In genomic region chrII:14142098-14142554, ce11 we compare ENCODE assay signal across 4 worm cellular contexts.
TF ChIP-seq lines count a peak whose summit lies in the region.
"Not testable (repeated sequence)": the region's sequence is repeated elsewhere in the genome, so short reads cannot be mapped to it uniquely, and the experiment has no call there.

TSS of gene cacn-1 (minus strand) at chrII:14142148.

TF ChIP-seq in whole organism, L2 larva, 48 proteins besides CTCF, POLR2A, EP300 and RAD21:
- TF ChIP-seq lsy-2 (tag; optimal IDR thresholded peaks at IDR 0.05; lab: Kevin White, UChicago) (peak; percentile 27 to 64), F13H6.1 (tag; optimal IDR thresholded peaks at IDR 0.05; lab: Kevin White, UChicago) (peak; percentile 24), gmeb-1 (tag; optimal IDR thresholded peaks at IDR 0.05; lab: Kevin White, UChicago) (peak; percentile 35), sma-3 (GFP tag; optimal IDR thresholded peaks at IDR 0.05; lab: Kevin White, UChicago) (peak; percentile 65), lin-13 (GFP tag; optimal IDR thresholded peaks at IDR 0.05; lab: Kevin White, UChicago) (peak; percentile 3), crh-2 (tag; optimal IDR thresholded peaks at IDR 0.05; lab: Kevin White, UChicago) (peak; percentile 25), unc-55 (GFP tag; optimal IDR thresholded peaks at IDR 0.05; lab: Kevin White, UChicago) (peak; percentile 42), nhr-129 (tag; optimal IDR thresholded peaks at IDR 0.05; lab: Kevin White, UChicago) (peak; percentile 2)
TF ChIP-seq in whole organism, L2 larva: peak in this region for 8; not testable (repeated sequence) for 40.

TF ChIP-seq in whole organism, L4 larva, 104 proteins besides CTCF, POLR2A, EP300 and RAD21 (continues in another document):
- TF ChIP-seq rbr-2 (tag; optimal IDR thresholded peaks at IDR 0.05; lab: Kevin White, UChicago): peak; percentile 33
- 0 out of 2 replicates have a peak, but pooled peaks have one; percentile 22 for TF ChIP-seq lin-1 (GFP tag; IDR thresholded peaks at IDR 0.05; lab: Robert Waterston, UW)
- TF ChIP-seq mes-2 (tag; optimal IDR thresholded peaks at IDR 0.05; lab: Kevin White, UChicago; ENCODE audit: poor library complexity, severe bottlenecking): peak; percentile 87
- peak; percentile 53 for TF ChIP-seq dve-1 (tag; optimal IDR thresholded peaks at IDR 0.05; lab: Kevin White, UChicago; ENCODE audit: insufficient read depth)
- peak; percentile 89 for TF ChIP-seq nhr-42 (GFP tag; IDR thresholded peaks at IDR 0.05; lab: Robert Waterston, UW)
- TF ChIP-seq lin-38 (GFP tag; IDR thresholded peaks at IDR 0.05; lab: Robert Waterston, UW): peak; percentile 87
- TF ChIP-seq nhr-77 (tag; optimal IDR thresholded peaks at IDR 0.05; lab: Kevin White, UChicago): peak; percentile 51
- peak; percentile 52; the same call in 1 of the 2 replicates for TF ChIP-seq arid-1 (GFP tag; conservative IDR thresholded peaks at IDR 0.05; lab: Robert Waterston, UW)
- peak; percentile 56; the same call in 1 of the 2 replicates for TF ChIP-seq lim-7 (GFP tag; IDR thresholded peaks at IDR 0.05; lab: Robert Waterston, UW)
- peak; percentile 34 for TF ChIP-seq mep-1 (tag; optimal IDR thresholded peaks at IDR 0.05; lab: Kevin White, UChicago)
- TF ChIP-seq ceh-44 (GFP tag; IDR thresholded peaks at IDR 0.05; lab: Robert Waterston, UW): peak; percentile 47; the same call in 1 of the 2 replicates
- TF ChIP-seq egl-43 (GFP tag; IDR thresholded peaks at IDR 0.05; lab: Robert Waterston, UW): peak; percentile 71; the same call in 1 of the 2 replicates
- peak; percentile 11; the same call in 1 of the 2 replicates for TF ChIP-seq php-3 (GFP tag; IDR thresholded peaks at IDR 0.05; lab: Robert Waterston, UW)
- TF ChIP-seq nhr-102 (tag; optimal IDR thresholded peaks at IDR 0.05; lab: Kevin White, UChicago): peak; percentile 50
- peak; percentile 13 for TF ChIP-seq unc-130 (GFP tag; optimal IDR thresholded peaks at IDR 0.05; lab: Kevin White, UChicago)
- peak; percentile 22 for TF ChIP-seq hlh-30 (tag; optimal IDR thresholded peaks at IDR 0.05; lab: Kevin White, UChicago; ENCODE audit: insufficient read depth)
- TF ChIP-seq dmd-9 (GFP tag; IDR thresholded peaks at IDR 0.05; lab: Robert Waterston, UW): 0 out of 2 replicates have a peak, but pooled peaks have one; percentile 52
- peak; percentile 48 for TF ChIP-seq dpl-1 (GFP tag; optimal IDR thresholded peaks at IDR 0.05; lab: Kevin White, UChicago)
- TF ChIP-seq lsy-2 (tag; optimal IDR thresholded peaks at IDR 0.05; lab: Kevin White, UChicago): peak in 1 of 2 experiments; percentile 63
- TF ChIP-seq ceh-20 (GFP tag; IDR thresholded peaks at IDR 0.05; lab: Robert Waterston, UW): peak; percentile 67
- peak; percentile 60; the same call in 1 of the 2 replicates for TF ChIP-seq pha-4 (GFP tag; IDR thresholded peaks at IDR 0.05; lab: Robert Waterston, UW)
- not testable (repeated sequence) for TF ChIP-seq pha-4 (tag; optimal IDR thresholded peaks at IDR 0.05; lab: Kevin White, UChicago)
- peak; percentile 84 for TF ChIP-seq hmg-1.1 (GFP tag; IDR thresholded peaks at IDR 0.05; lab: Robert Waterston, UW)
- TF ChIP-seq T26A8.4 (GFP tag; IDR thresholded peaks at IDR 0.05; lab: Robert Waterston, UW): peak; percentile 72

TF ChIP-seq in whole organism, late embryonic, 69 proteins besides CTCF, POLR2A, EP300 and RAD21:
- TF ChIP-seq ceh-2 (tag; optimal IDR thresholded peaks at IDR 0.05; lab: Kevin White, UChicago) (peak; percentile 52), nfya-1 (tag; optimal IDR thresholded peaks at IDR 0.05; lab: Kevin White, UChicago) (peak; percentile 29), C08G9.2 (tag; optimal IDR thresholded peaks at IDR 0.05; lab: Kevin White, UChicago) (peak; percentile 41), ceh-31 (tag; optimal IDR thresholded peaks at IDR 0.05; lab: Kevin White, UChicago) (peak; percentile 72), ceh-14 (tag; optimal IDR thresholded peaks at IDR 0.05; lab: Kevin White, UChicago) (peak; percentile 4), tbx-2 (tag; optimal IDR thresholded peaks at IDR 0.05; lab: Kevin White, UChicago) (peak; percentile 53)

TF ChIP-seq in whole organism, mixed stage, embryonic, 35 proteins besides CTCF, POLR2A, EP300 and RAD21:
- peak; percentile 7 for TF ChIP-seq sptf-1 (tag; optimal IDR thresholded peaks at IDR 0.05; lab: Kevin White, UChicago)
- peak; percentile 8 for TF ChIP-seq lsy-2 (tag; optimal IDR thresholded peaks at IDR 0.05; lab: Kevin White, UChicago)
- peak; percentile 30 for TF ChIP-seq ces-1 (GFP tag; optimal IDR thresholded peaks at IDR 0.05; lab: Kevin White, UChicago)
